Worm (Caenorhabditis elegans) whole organism, mixed stage, embryonic: ENCODE data around the gene B0304.2.

Experiments used
- M03D4.4 ChIP-seq: sonication (generic microtip); optimal IDR thresholded peaks from 2 replicates; lab custom pipeline; 2017; ENCODE audit warnings: mild to moderate bottlenecking, missing genetic modification characterization, missing compliant biosample characterization
- bed-3 ChIP-seq: fragments of 200-800 bp; sonication (Bioruptor generic); optimal IDR thresholded peaks from 3 replicates; lab custom pipeline; 2018; ENCODE audit warnings: mild to moderate bottlenecking, missing genetic modification characterization, moderate library complexity, missing compliant biosample characterization
- blmp-1 ChIP-seq: fragments of 150-350 bp; optimal IDR thresholded peaks from 2 replicates; lab custom pipeline; 2014; ENCODE audit warnings: missing biosample characterization, missing genetic modification characterization
- ceh-43 ChIP-seq: fragments of 200-800 bp; sonication (Bioruptor generic); optimal IDR thresholded peaks from 2 replicates; lab custom pipeline; 2018; ENCODE audit warnings: mild to moderate bottlenecking, missing genetic modification characterization, moderate library complexity, missing compliant biosample characterization
- ceh-83 ChIP-seq: fragments of 200-800 bp; sonication (Bioruptor generic); optimal IDR thresholded peaks from 2 replicates; lab custom pipeline; 2018; ENCODE audit warnings: mild to moderate bottlenecking, missing genetic modification characterization, missing compliant biosample characterization
- cnd-1 ChIP-seq: fragments of 200-800 bp; sonication (Bioruptor generic); optimal IDR thresholded peaks from 2 replicates; lab custom pipeline; 2018; ENCODE audit warnings: mild to moderate bottlenecking, missing genetic modification characterization, missing compliant biosample characterization
- drap-1 ChIP-seq: fragments of 200-800 bp; sonication (Bioruptor generic); optimal IDR thresholded peaks from 3 replicates; lab custom pipeline; 2018; ENCODE audit warnings: mild to moderate bottlenecking, missing genetic modification characterization, missing compliant biosample characterization
- elt-3 ChIP-seq: fragments of 150-350 bp; optimal IDR thresholded peaks from 2 replicates; lab custom pipeline; 2014; ENCODE audit warnings: missing biosample characterization, missing genetic modification characterization
- flh-1 ChIP-seq: fragments of 200-800 bp; sonication (Bioruptor generic); optimal IDR thresholded peaks from 2 replicates; lab custom pipeline; 2018; ENCODE audit warnings: mild to moderate bottlenecking, missing genetic modification characterization, moderate library complexity, missing compliant biosample characterization
- hlh-1 ChIP-seq: fragments of 150-350 bp; optimal IDR thresholded peaks from 2 replicates; lab custom pipeline; 2014; ENCODE audit warnings: missing biosample characterization, missing genetic modification reagents, missing genetic modification characterization
- lin-13 ChIP-seq: fragments of 150-350 bp; optimal IDR thresholded peaks from 2 replicates; lab custom pipeline; 2014; ENCODE audit warnings: missing biosample characterization, missing genetic modification characterization
- lsy-2 ChIP-seq: fragments of 150-350 bp; optimal IDR thresholded peaks from 2 replicates; lab custom pipeline; 2014; ENCODE audit warnings: missing biosample characterization, missing genetic modification characterization
- mep-1 ChIP-seq: fragments of 150-350 bp; optimal IDR thresholded peaks from 2 replicates; lab custom pipeline; 2017; ENCODE audit warnings: missing biosample characterization, missing genetic modification reagents, missing genetic modification characterization, inconsistent platforms
- mls-2 ChIP-seq: sonication (generic microtip); optimal IDR thresholded peaks from 2 replicates; lab custom pipeline; 2016; ENCODE audit warnings: mild to moderate bottlenecking, missing genetic modification characterization, moderate library complexity, missing compliant biosample characterization
- nhr-12 ChIP-seq: fragments of 150-350 bp; optimal IDR thresholded peaks from 2 replicates; lab custom pipeline; 2014; ENCODE audit warnings: missing biosample characterization, missing genetic modification characterization
- nhr-2 ChIP-seq: fragments of 150-350 bp; optimal IDR thresholded peaks from 2 replicates; lab custom pipeline; 2014; ENCODE audit warnings: missing biosample characterization, missing genetic modification characterization
- nhr-237 ChIP-seq: fragments of 150-350 bp; optimal IDR thresholded peaks from 2 replicates; lab custom pipeline; 2014; ENCODE audit warnings: missing biosample characterization, missing genetic modification characterization
- nhr-28 ChIP-seq: fragments of 150-350 bp; optimal IDR thresholded peaks from 2 replicates; lab custom pipeline; 2014; ENCODE audit warnings: missing biosample characterization, missing genetic modification characterization
- nhr-76 ChIP-seq: sonication (generic microtip); optimal IDR thresholded peaks from 2 replicates; lab custom pipeline; 2017; ENCODE audit warnings: missing biosample characterization, missing genetic modification characterization
- pha-4 ChIP-seq: fragments of 150-350 bp; optimal IDR thresholded peaks from 2 replicates; lab custom pipeline; 2018; ENCODE audit warnings: missing biosample characterization, missing genetic modification reagents, missing genetic modification characterization
- sem-2 ChIP-seq: fragments of 200-800 bp; sonication (Bioruptor generic); optimal IDR thresholded peaks from 2 replicates; lab custom pipeline; 2018; ENCODE audit warnings: mild to moderate bottlenecking, missing genetic modification characterization, missing compliant biosample characterization
- snpc-4 ChIP-seq: fragments of 150-350 bp; optimal IDR thresholded peaks from 2 replicates; lab custom pipeline; 2014; ENCODE audit warnings: missing biosample characterization, missing genetic modification characterization
- sptf-1 ChIP-seq: sonication (generic microtip); optimal IDR thresholded peaks from 2 replicates; lab custom pipeline; 2017; ENCODE audit warnings: mild to moderate bottlenecking, missing genetic modification characterization, moderate library complexity, missing compliant biosample characterization
- unc-120 ChIP-seq: sonication (generic microtip); optimal IDR thresholded peaks from 2 replicates; lab custom pipeline; 2017; ENCODE audit warnings: missing genetic modification characterization, missing compliant biosample characterization; ENCODE audit not compliant: poor library complexity, severe bottlenecking
- unc-39 ChIP-seq: fragments of 150-350 bp; optimal IDR thresholded peaks from 2 replicates; lab custom pipeline; 2014; ENCODE audit warnings: missing biosample characterization, missing genetic modification characterization
- unc-62 ChIP-seq: fragments of 150-350 bp; optimal IDR thresholded peaks from 2 replicates; lab custom pipeline; 2014; ENCODE audit warnings: missing biosample characterization, missing genetic modification reagents, missing genetic modification characterization
- ztf-11 ChIP-seq: fragments of 150-350 bp; optimal IDR thresholded peaks from 2 replicates; lab custom pipeline; 2014; ENCODE audit warnings: missing biosample characterization, missing genetic modification characterization

The B0304.2 gene

DNA sequence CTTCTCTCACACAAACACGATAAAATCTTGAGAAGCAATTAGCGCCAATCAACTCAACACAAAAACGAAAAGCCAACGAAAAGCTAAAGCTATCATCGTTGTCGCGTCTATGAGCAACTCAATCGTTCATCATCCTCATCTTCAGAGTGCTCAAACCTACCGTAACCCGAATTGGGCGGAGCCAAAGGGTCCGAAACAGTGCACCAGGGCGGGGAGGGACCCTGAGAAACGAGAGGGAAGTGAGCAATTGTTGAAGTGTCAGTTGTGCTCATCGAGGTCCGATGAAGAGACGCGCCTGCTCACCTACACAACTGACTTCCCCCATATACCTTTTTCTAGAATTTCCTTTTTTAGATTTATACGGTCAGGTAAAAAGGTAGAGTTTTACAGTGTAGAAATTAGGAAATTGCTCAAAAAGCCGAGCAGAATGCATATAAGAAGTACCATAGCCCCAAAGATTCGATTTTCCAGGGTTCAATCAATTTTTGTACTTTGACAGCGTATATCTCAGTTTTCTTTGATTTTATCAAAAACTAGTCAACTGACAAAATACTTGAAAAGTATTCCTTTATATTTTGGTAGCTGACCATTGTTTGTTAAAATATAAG, 5.0 kb upstream of the B0304.2 start, which contains the start of gene hlh-1:
hlh-1 (plus strand) TSS at position 275 of the 608 bp plus-strand sequence.
- no peak for TF ChIP-seq nhr-2
- no peak for TF ChIP-seq nhr-237 (tag; lab: Kevin White, UChicago)
- TF ChIP-seq lsy-2 (tag; lab: Kevin White, UChicago) = peak; percentile 89
- TF ChIP-seq sptf-1 (tag; lab: Kevin White, UChicago) = peak; percentile 12
- no peak for TF ChIP-seq nhr-76
- peak; percentile 100 for TF ChIP-seq unc-120 (tag; lab: Kevin White, UChicago)
- TF ChIP-seq unc-62 (GFP tag; lab: Kevin White, UChicago) = peak; percentile 83
- peak; percentile 100 for TF ChIP-seq hlh-1

DNA sequence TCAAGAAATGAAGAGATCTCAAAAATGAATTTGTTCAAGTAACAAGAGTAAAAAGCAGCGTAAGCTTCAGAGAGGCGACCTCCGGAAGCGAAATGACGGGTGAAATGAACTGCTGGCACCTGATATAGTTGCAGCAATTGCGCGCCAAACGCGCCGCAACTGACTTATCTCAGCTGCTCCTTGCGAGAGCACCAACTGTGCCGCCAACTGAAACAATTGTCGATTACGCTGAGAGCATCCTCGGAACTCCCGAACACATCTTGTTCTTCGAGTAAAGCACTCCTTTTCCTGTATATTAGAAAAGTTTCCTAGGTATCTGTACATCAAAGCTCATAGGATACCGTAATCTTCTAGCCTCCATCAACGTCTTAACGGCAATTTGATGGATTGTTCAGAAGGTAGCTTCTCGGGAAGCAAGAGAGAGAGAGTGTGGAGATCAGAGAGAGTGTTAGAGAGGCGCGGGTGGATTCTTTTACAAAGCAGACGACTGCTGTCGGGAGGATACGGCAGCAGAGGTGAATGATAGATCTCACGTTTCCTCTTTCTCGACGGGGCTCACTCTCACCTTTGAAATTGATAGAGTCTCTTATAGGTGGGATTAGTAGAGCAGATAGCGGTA, 3.3 kb upstream of the B0304.2 start:
- TF ChIP-seq unc-62 (GFP tag; lab: Kevin White, UChicago) = peak; percentile 62
- peak; percentile 89 for TF ChIP-seq unc-120 (tag; lab: Kevin White, UChicago)
- TF ChIP-seq mep-1 (tag; lab: Kevin White, UChicago) = no peak
- peak; percentile 100 for TF ChIP-seq hlh-1

DNA sequence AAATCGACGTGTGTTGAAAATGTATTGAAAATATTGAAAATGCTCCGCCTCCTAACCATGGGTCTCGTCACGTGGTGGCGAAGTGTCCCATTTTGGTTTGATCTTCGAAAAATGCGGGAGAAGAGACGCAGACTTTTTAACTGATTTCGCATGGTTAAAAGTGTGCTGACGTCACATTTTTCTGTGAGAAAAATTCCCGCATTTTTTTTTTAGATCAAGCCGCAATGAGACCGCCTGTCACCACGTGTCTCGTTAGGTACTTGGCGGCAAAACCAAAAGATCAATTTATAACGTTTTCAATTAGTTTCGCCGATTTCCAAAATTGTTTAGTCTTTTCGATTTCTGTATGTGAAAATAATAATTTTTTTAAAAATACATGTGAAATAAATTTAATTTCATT, 1.8 kb downstream of the B0304.2 start:
- TF ChIP-seq mls-2 (tag; lab: Kevin White, UChicago) (no peak), snpc-4 (tag; lab: Kevin White, UChicago) (no peak), hlh-1 (no peak), ztf-11 (tag; lab: Kevin White, UChicago) (no peak), flh-1 (GFP tag; lab: Kevin White, UChicago) (no peak), mep-1 (tag; lab: Kevin White, UChicago) (no peak), blmp-1 (tag; lab: Kevin White, UChicago) (no peak), nhr-76 (no peak), nhr-12 (tag; lab: Kevin White, UChicago) (no peak), nhr-28 (no peak), lsy-2 (tag; lab: Kevin White, UChicago) (no peak), pha-4 (no peak)
- TF ChIP-seq, all 35 proteins: peak for 0

DNA sequence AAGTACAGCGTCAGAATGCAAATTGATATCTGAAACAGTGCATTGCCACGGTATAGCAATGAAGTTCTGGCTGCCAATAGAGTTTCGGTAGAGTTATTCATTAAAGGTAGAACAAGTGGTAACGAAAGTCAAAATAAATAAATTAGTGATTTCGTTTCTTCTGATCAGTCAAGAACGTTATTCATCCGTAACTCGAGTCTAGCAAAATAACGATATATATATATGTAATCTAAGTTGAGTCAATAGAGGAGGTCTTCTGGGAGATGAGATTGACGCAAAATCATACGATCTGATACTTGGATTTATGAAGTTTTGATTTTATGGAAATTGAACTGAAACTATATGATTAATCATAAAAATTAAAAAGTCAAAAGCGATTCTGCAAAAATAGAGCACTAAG, 4.4 kb downstream of the B0304.2 start, which contains the start of gene sra-35:
sra-35 (minus strand) TSS at position 101 of the 400 bp plus-strand sequence.
- TF ChIP-seq snpc-4 (tag; lab: Kevin White, UChicago) (no peak), M03D4.4 (tag; lab: Kevin White, UChicago) (no peak), cnd-1 (tag; lab: Kevin White, UChicago) (no peak), unc-39 (tag; lab: Kevin White, UChicago) (no peak), sptf-1 (tag; lab: Kevin White, UChicago) (no peak), lin-13 (tag; lab: Kevin White, UChicago) (no peak), lsy-2 (tag; lab: Kevin White, UChicago) (no peak), nhr-76 (no peak), mls-2 (tag; lab: Kevin White, UChicago) (no peak), drap-1 (GFP tag; lab: Kevin White, UChicago) (no peak), elt-3 (no peak), blmp-1 (tag; lab: Kevin White, UChicago) (no peak), sem-2 (GFP tag; lab: Kevin White, UChicago) (no peak), nhr-28 (no peak), nhr-2 (no peak), nhr-12 (tag; lab: Kevin White, UChicago) (no peak), nhr-237 (tag; lab: Kevin White, UChicago) (no peak), mep-1 (tag; lab: Kevin White, UChicago) (no peak), ceh-43 (GFP tag; lab: Kevin White, UChicago) (no peak), flh-1 (GFP tag; lab: Kevin White, UChicago) (no peak)

DNA sequence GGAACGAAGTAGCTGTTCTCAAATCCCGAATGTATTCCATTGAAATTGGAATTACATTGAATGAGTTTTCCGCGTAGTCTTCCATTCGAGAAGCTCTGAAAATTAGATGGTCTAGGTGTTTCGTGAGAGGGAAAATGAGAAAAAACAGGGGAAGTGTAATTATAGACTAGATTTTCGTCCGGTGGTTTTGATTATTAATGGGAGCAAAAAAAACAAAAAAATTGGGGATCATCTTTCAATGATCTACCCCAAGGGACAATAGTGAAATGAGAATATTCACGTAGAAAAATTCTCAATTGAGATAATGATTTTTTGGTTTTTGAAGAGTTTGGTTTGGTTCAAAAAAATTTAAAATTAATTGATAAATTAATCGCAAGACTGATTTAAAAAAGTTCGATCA, 8.5 kb downstream of the B0304.2 start, which contains the start of gene sra-32:
sra-32 (minus strand) TSS at position 101 of the 400 bp plus-strand sequence.
- no peak for TF ChIP-seq bed-3 (GFP tag; lab: Kevin White, UChicago)
- no peak for TF ChIP-seq M03D4.4 (tag; lab: Kevin White, UChicago)
- TF ChIP-seq mep-1 (tag; lab: Kevin White, UChicago) = no peak
- TF ChIP-seq nhr-76 = no peak
- TF ChIP-seq ceh-83 = no peak
- no peak for TF ChIP-seq nhr-237 (tag; lab: Kevin White, UChicago)
- TF ChIP-seq hlh-1 = no peak
- no peak for TF ChIP-seq sem-2 (GFP tag; lab: Kevin White, UChicago)
- no peak for TF ChIP-seq mls-2 (tag; lab: Kevin White, UChicago)
- no peak for TF ChIP-seq unc-39 (tag; lab: Kevin White, UChicago)
- TF ChIP-seq unc-120 (tag; lab: Kevin White, UChicago) = no peak
